Worm (Caenorhabditis elegans) whole organism, midembryonic: ENCODE measurements around the gene gob-1.

Experiments
- T22C8.4 ChIP-seq: fragments of 200-800 bp; sonication (Bioruptor generic); IDR thresholded peaks from 2 replicates; pipeline ENCODE4 v1.3.6; 2022; ENCODE audit warnings: missing genetic modification characterization, missing compliant biosample characterization
- cog-1 ChIP-seq: sonication (generic microtip); optimal IDR thresholded peaks from 2 replicates; lab custom pipeline; 2016; ENCODE audit warnings: missing genetic modification characterization, missing compliant biosample characterization
- flt-1 ChIP-seq: fragments of 200-800 bp; sonication (Bioruptor generic); IDR thresholded peaks from 2 replicates; pipeline ENCODE4 v1.3.6; 2022; ENCODE audit warnings: missing genetic modification characterization, missing compliant biosample characterization
- klf-2 ChIP-seq: fragments of 200-800 bp; sonication (Bioruptor generic); conservative IDR thresholded peaks from 2 replicates; pipeline ENCODE4 v1.3.6; 2022; ENCODE audit warnings: missing genetic modification reagents, missing genetic modification characterization, missing compliant biosample characterization
- med-1 ChIP-seq: sonication (generic microtip); optimal IDR thresholded peaks from 2 replicates; lab custom pipeline; 2017; ENCODE audit warnings: missing genetic modification characterization, mild to moderate bottlenecking, missing compliant biosample characterization, antibody characterized with exemption, missing genetic modification reagents; ENCODE audit not compliant: insufficient read depth
- ref-1 ChIP-seq: fragments of 200-800 bp; sonication (Bioruptor generic); conservative IDR thresholded peaks from 2 replicates; pipeline ENCODE4 v1.3.6; 2022; ENCODE audit warnings: missing genetic modification reagents, missing genetic modification characterization, missing compliant biosample characterization
- tab-1 ChIP-seq: fragments of 200-800 bp; sonication (Bioruptor generic); IDR thresholded peaks from 2 replicates; pipeline ENCODE4 v1.3.6; 2022; ENCODE audit warnings: missing genetic modification characterization, missing compliant biosample characterization
- ztf-23 ChIP-seq: fragments of 200-800 bp; sonication (Bioruptor generic); IDR thresholded peaks from 2 replicates; pipeline ENCODE4 v1.3.6; 2022; ENCODE audit warnings: missing genetic modification reagents, missing genetic modification characterization, missing compliant biosample characterization
- ztf-29 ChIP-seq: fragments of 200-800 bp; sonication (Bioruptor generic); IDR thresholded peaks from 2 replicates; pipeline ENCODE4 v1.3.6; 2022; ENCODE audit warnings: missing genetic modification reagents, missing genetic modification characterization, missing compliant biosample characterization

Gene gob-1

ce11 chrX:15539299-15539698, 45.9 kb downstream of the gob-1 start:
- TF ChIP-seq klf-2 (GFP tag; lab: Robert Waterston, UW) (no peak), T22C8.4 (GFP tag; lab: Robert Waterston, UW) (no peak), ztf-29 (GFP tag; lab: Robert Waterston, UW) (no peak), ztf-23 (GFP tag; lab: Robert Waterston, UW) (no peak), ref-1 (GFP tag; lab: Robert Waterston, UW) (no peak), flt-1 (no peak), med-1 (GFP tag; lab: Kevin White, UChicago) (no peak), cog-1 (tag; lab: Kevin White, UChicago) (no peak), tab-1 (GFP tag; lab: Robert Waterston, UW) (no peak)

DNA sequence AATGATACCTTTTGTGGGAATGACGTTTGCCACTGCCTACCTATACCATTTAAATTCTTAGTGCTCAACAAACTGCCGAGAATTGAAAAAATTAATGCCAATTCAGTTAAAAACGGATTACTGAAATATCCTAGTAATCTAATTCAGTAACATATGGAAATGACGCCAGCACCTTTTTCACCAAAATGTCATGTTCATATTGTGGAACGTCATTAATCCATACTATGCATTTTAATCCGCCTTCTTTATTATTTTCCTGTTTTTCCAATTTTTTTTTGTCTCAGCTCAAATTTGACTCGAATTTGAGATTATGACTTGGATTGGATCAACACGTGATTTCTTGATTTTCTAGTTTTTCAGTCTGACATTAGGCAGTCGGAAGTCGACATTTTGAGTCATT, 48.0 kb downstream of the gob-1 start:
- TF ChIP-seq cog-1 (tag; lab: Kevin White, UChicago) (no peak), klf-2 (GFP tag; lab: Robert Waterston, UW) (no peak), ztf-23 (GFP tag; lab: Robert Waterston, UW) (no peak), ref-1 (GFP tag; lab: Robert Waterston, UW) (no peak), flt-1 (no peak), T22C8.4 (GFP tag; lab: Robert Waterston, UW) (no peak)

DNA sequence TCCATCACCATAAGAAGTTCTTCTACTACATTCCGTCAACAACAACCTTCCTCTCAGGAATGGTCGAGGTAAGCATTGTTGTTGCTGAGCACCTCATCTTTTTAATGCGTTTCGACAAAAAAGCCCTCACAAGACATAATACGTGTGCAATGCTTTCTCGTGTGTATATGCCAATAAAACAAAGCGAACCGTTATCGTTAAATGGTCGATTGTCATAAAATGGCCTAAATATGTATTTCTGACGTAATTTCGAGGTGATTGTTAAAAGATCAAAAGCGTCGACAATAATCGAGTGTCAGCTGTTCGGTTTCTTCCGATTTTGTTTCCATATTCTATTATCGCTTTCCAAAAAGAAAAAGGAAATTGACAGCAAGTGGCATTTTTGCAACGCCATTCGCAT, 51.3 kb downstream of the gob-1 start:
- TF ChIP-seq flt-1 (no peak), ref-1 (GFP tag; lab: Robert Waterston, UW) (no peak), T22C8.4 (GFP tag; lab: Robert Waterston, UW) (no peak), ztf-29 (GFP tag; lab: Robert Waterston, UW) (no peak), cog-1 (tag; lab: Kevin White, UChicago) (no peak), med-1 (GFP tag; lab: Kevin White, UChicago) (no peak)

ce11 chrX:15545485-15545884, 52.1 kb downstream of the gob-1 start:
- TF ChIP-seq med-1 (GFP tag; lab: Kevin White, UChicago) (no peak), ref-1 (GFP tag; lab: Robert Waterston, UW) (no peak), klf-2 (GFP tag; lab: Robert Waterston, UW) (no peak), T22C8.4 (GFP tag; lab: Robert Waterston, UW) (no peak), ztf-23 (GFP tag; lab: Robert Waterston, UW) (no peak), tab-1 (GFP tag; lab: Robert Waterston, UW) (no peak), ztf-29 (GFP tag; lab: Robert Waterston, UW) (no peak)

DNA sequence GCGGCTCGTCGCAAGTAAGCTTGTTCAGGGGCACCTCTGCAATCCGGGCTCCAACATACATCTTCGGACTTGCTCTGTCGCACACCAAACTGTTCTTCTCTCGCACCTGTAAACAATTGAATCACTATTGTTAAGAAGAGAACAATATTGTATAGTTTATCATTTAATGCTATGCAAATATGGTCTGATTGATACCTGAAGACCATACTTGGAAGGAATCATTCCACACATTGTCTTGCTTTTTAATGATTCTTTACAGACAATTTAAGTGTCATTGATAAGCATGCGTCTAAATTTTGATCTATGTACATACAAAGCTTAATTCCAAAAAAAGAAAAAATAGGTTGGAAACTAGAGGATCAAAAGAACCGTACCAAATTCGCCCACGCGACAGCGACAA, 53.5 kb downstream of the gob-1 start:
- TF ChIP-seq flt-1 (no peak), ref-1 (GFP tag; lab: Robert Waterston, UW) (no peak)
